Fruit fly (Drosophila melanogaster): Measurements from ENCODE around the gene Lmx1a.

DNA sequence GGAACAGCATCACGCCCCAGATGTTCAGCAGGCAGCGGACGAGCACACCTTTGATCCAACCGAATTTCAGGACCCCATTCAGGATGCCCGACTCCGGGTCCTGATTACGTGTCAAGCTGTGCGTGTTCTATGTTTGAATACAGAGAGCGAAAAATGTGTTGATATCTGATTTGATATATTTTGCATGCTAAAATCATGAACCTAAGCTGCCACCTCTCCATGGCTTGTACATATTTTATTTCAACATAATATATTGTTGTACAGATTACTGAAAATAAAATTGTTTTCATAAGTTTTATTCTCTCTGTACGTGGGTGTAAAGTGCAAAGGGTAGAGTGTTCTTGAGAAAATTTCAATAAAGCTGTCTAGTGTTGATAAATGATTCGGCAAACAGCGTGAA, 45.4 kb downstream of the Lmx1a start:
- TF ChIP-seq br (GFP tag; optimal IDR thresholded peaks at IDR 0.05) = no peak
- no peak for TF ChIP-seq pan (optimal IDR thresholded peaks at IDR 0.05)

All from whole organism, wandering third instar larva.